Worm (Caenorhabditis elegans): Measurements from ENCODE around the gene Y17G9A.2.

DNA sequence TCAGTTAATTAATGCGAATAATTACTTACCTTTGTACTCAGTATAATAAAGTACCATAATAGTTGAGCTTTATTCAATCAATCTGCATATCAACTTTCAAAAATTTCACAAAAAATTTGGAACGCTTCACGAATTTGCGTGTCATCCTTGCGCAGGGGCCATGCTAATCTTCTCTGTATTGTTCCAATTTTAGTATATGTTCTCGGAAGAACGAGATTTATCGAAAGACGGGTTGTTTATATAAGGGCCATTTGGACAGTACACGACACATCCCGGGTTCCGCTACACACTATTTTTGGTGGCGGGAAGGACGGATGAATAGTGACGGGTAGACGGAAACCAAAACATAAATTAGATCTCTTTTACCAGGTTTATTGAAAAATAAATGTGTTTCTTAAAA is 8.4 kb upstream of the Y17G9A.2 start:
- TF ChIP-seq him-1 (tag; optimal IDR thresholded peaks at IDR 0.05) (no peak), dao-5 (tag; optimal IDR thresholded peaks at IDR 0.05) (no peak), W03F9.2 (tag; optimal IDR thresholded peaks at IDR 0.05) (no peak)
